Worm (Caenorhabditis elegans) whole organism, dauer: ENCODE data around the gene C15H9.4.

Source experiments
- unc-62 ChIP-seq: sonication (generic microtip); optimal IDR thresholded peaks from 2 replicates; lab custom pipeline; 2017; ENCODE audit warnings: missing biosample characterization, missing genetic modification reagents, missing genetic modification characterization

C15H9.4 gene

ce11 chrX:6097551-6097950, at the start of gene C15H9.4:
Gene C15H9.4 (plus strand): TSS chrX:6097643.
- TF ChIP-seq unc-62, result no peak

- no peak for TF ChIP-seq unc-62
These were observed 48.9 kb upstream of the C15H9.4 start, which contains the start of gene pak-1 for ce11 chrX:6048508-6048907. Gene pak-1 (minus strand): TSS chrX:6048608.

DNA sequence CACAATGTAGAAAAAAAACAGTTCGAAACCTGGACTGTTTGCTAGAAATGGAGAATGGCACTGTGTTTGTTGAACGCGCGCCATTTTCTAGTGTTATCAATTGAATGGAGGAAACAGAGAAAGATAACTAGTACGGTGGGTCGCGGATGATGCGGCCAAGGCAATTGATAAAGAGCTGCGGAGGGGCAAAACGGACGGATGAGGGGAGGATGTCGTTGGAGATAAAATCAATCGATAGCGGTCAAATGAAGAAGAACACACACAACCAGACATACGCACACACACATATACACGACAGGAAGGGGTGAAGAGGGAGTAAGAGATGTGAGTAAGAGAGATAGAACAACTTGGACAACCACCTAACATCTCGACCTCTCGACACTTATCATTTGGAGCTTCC, 47.4 kb upstream of the C15H9.4 start:
- TF ChIP-seq unc-62, result no peak

- TF ChIP-seq unc-62, result no peak
These were observed 46.6 kb upstream of the C15H9.4 start for ce11 chrX:6050849-6051248.

DNA sequence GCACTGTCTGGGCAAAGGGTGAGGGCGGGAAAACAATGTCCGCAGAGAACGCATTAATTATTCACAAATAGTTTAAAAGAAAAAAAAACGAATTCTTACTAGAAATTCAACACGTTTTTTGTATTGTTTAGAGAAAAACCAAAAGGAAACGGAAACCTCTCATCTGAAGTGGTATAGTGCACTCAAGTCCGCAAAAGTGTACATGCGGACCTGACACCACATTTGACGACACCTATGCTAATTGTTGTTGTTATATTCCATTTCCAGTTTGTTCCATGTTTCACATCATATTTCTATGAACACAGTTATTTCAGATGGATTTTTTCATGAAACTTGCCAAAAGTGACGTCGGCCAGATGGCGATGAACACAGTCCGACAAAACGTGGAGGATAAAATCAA, 44.7 kb upstream of the C15H9.4 start, which contains the start of gene C45B2.6:
Gene C45B2.6, plus strand, starts transcription at position 136 of the 400 bp plus-strand sequence.
- TF ChIP-seq unc-62, result no peak

- TF ChIP-seq unc-62, result no peak
These were observed 39.7 kb upstream of the C15H9.4 start, which contains the start of gene gln-1 for ce11 chrX:6057580-6058305. Gene gln-1 (plus strand): TSS chrX:6058255.

DNA sequence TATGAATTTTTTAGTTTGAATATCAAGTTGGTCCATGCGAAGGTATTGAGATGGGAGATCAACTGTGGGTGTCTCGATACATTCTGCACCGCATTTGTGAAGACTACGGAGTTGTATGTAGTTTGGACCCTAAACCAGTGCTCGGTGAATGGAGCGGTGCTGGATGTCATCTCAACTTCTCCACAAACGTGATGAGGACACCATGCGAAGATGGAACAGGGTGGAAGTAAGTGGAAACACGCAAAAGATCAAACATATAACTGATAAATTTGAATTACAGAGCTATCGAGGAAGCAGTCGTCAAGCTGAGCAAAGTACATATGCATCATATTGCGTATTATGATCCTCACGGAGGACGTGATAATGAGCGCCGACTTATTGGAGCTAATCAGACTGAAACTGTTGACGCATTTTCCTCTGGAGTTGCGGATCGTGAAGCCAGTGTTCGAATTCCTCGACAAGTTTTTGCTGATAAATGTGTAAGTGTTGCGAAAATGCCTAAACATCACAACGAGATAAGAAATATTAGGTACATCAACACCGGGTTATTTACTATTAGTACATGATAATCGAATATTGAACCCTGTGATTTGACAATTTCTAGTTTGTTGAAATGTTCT, 38.2 kb upstream of the C15H9.4 start:
- TF ChIP-seq unc-62, result no peak

DNA sequence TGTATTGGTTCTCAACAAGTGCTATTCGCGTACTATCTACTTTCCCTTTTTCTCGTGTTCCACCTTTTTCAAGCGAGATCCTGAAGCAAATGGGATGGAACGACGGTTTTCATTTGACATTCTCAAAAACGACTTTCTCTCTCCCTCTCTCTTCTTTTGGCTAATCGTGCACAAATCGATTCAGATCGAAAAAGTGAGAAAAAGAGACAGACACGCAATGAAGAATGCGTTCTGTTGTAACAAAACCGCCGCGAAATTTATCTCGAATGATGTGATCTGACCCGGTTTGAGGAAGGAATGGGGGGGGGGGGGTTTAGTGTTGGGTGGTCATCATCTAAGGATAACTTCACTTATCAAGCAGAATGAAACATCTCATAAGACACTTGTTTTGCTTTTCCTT, 33.1 kb upstream of the C15H9.4 start:
- TF ChIP-seq unc-62, result no peak

DNA sequence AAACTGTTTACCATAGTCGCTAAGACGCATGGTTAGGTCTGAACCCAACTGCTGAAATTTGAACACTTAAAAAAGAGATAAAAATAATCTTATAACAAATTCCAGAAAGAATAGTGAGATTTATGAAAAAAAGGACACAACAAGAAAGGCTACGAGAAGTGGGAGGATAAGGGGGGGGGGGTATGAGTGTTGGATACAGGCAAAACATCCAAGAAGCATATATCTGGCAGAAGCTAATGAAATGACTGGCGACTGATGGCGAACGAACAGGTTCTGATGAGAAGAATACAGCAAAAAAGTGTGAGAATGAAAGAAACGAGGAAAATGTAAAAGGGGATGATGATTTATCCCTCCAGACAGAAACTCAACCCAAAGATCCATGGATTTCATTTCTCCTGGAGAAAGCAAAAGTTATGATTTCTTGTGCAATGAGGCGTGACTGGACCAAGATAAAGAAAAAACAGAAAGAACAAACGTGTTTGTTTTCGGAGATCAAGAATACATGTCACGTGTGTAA, 31.4 kb upstream of the C15H9.4 start, which contains the start of gene ptr-4:
Gene ptr-4, minus strand, starts transcription at position 51 of the 517 bp plus-strand sequence.
- no peak for TF ChIP-seq unc-62

- TF ChIP-seq unc-62, result no peak
These were observed 30.8 kb upstream of the C15H9.4 start for ce11 chrX:6066618-6067017.

ce11 chrX:6075209-6075608, 22.2 kb upstream of the C15H9.4 start, which contains the start of gene lgc-58:
Gene lgc-58 (plus strand): TSS chrX:6075509.
- no peak for TF ChIP-seq unc-62

DNA sequence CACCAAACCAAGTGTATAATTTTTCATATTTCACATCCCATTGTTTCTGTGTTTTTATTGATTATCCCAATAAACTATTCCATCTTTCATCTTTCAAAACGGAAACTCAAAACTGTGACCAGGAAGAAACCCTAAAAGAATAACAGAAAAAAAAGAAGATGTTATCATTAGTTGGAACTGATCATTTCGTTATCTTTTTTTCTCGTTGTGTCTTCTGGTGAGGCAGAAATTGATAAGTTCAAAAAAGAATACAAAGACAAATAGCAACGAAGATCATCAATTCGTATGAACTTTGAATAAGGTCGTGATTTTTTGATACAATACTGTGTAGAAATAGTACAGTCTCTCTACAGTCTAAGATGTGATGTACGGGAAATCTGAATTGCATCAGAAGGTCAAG, 15.7 kb upstream of the C15H9.4 start:
- TF ChIP-seq unc-62, result no peak

- no peak for TF ChIP-seq unc-62
These were observed 14.8 kb upstream of the C15H9.4 start, which contains the start of gene C45B2.3 for ce11 chrX:6082660-6083059. Gene C45B2.3 (plus strand): TSS chrX:6082960.

DNA sequence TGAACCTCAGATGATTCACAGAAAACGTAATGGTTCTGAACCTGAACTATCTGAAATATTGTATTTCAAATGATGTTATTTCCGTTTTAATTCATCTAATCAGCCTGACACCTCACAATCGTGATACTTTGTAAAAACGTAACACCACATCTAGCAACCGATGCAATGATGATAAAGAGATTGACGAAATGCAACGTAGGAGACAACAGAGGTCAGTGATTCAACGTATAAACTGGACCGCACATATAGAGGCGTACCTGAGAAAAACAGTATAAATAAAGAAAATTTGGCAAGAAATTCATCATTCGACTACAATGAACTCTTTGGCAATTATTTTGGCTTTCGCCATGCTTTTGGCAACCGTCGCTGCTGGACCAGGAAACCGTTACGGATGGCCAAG, 13.0 kb upstream of the C15H9.4 start, which contains the start of gene C45B2.2:
Gene C45B2.2, plus strand, starts transcription at position 301 of the 400 bp plus-strand sequence.
- TF ChIP-seq unc-62, result no peak

DNA sequence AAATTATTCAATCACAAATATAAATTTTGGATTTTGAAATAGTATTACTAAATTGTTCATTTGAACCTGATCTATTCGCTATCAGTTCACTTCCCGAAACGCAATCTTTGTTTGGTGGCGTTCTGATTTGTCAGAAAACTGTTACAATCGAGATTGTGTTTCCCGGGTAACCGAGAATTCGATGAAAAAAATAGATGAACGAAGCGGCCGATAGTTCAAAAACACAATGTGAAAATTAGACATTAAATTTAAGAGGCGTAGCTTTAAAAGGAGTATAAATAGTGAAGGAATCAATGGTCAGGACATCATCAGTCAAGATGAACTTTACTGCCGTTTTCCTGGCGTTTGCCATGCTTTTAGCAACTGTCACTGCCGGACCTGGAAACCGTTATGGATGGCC, 11.6 kb upstream of the C15H9.4 start, which contains the start of gene C45B2.1:
Gene C45B2.1, plus strand, starts transcription at position 301 of the 400 bp plus-strand sequence.
- TF ChIP-seq unc-62, result no peak

DNA sequence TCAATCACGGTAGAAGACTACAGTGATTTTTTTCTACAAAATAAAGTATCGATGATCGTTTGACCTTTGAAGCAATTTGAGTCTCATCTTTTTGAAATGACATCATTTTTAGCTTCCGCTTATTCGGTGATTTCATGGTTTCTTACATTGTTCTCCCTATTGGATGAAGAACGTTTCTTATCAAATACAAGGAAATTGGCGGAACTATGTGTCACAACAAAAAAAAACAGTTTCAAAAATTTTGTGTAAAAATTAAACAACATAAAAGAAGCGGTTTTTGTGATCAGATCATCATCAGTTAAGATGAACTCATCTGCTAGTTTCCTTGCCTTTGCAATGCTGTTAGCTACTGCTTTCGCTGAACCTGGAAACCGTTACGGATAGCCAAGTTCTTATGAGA, 9.8 kb upstream of the C15H9.4 start, which contains the start of gene C45B2.8:
Gene C45B2.8, plus strand, starts transcription at position 301 of the 400 bp plus-strand sequence.
- TF ChIP-seq unc-62, result no peak

DNA sequence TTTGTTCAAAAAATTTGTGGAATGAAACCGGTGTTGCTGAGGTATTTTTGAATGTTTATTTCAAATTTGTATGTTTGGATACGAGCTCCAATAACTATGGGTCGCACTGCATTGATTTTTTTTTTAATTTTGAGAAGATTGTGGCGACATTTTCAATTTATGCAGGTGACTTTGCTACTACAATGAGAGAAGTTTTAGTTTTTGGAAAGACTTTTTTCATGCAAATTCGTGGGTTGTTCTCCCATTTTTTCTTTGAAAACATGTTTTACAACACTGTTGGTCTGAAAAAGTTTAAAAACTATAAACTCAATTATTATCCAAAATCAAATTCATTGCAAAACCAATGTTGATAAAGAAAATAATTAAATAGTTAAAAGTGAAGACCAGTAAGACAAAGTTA, 8.7 kb upstream of the C15H9.4 start:
- TF ChIP-seq unc-62, result no peak
